In genomic region chrX:6739034-6740008, ce11 we compare ENCODE assay signal across 7 worm cellular contexts.
TF ChIP-seq lines count a peak whose summit lies in the region.

No protein-coding gene starts in this region.

TF ChIP-seq in whole organism, L1 larva, 84 proteins besides CTCF, POLR2A, EP300 and RAD21 (continues in another document):
- no peak for TF ChIP-seq sup-37 (GFP tag; optimal IDR thresholded peaks at IDR 0.05; lab: Kevin White, UChicago)
- TF ChIP-seq ceh-90 (tag; optimal IDR thresholded peaks at IDR 0.05; lab: Kevin White, UChicago), result no peak
- no peak for TF ChIP-seq nhr-76 (tag; optimal IDR thresholded peaks at IDR 0.05; lab: Kevin White, UChicago)
- peak; percentile 59 for TF ChIP-seq tbx-2 (tag; optimal IDR thresholded peaks at IDR 0.05; lab: Kevin White, UChicago)
- TF ChIP-seq F16B12.6 (tag; optimal IDR thresholded peaks at IDR 0.05; lab: Kevin White, UChicago), result no peak
- no peak for TF ChIP-seq nhr-12 (tag; optimal IDR thresholded peaks at IDR 0.05; lab: Kevin White, UChicago)
- TF ChIP-seq hpl-2 (GFP tag; optimal IDR thresholded peaks at IDR 0.05; lab: Kevin White, UChicago), result no peak
- no peak for TF ChIP-seq sptf-1 (tag; optimal IDR thresholded peaks at IDR 0.05; lab: Kevin White, UChicago)
- no peak for TF ChIP-seq pax-3 (tag; optimal IDR thresholded peaks at IDR 0.05; lab: Kevin White, UChicago)
- TF ChIP-seq mep-1 (tag; optimal IDR thresholded peaks at IDR 0.05; lab: Kevin White, UChicago), result peak; percentile 48
- TF ChIP-seq fos-1 (tag; optimal IDR thresholded peaks at IDR 0.05; lab: Kevin White, UChicago), result no peak
- peak in 1 of 2 experiments; percentile 56 for TF ChIP-seq lin-35 (GFP tag; optimal IDR thresholded peaks at IDR 0.05; lab: Kevin White, UChicago)
- TF ChIP-seq lsy-2 (tag; optimal IDR thresholded peaks at IDR 0.05; lab: Kevin White, UChicago), result peak; percentile 18 to 43
- TF ChIP-seq ama-1 (optimal IDR thresholded peaks at IDR 0.05; lab: Kevin White, UChicago), result no peak

TF ChIP-seq in whole organism, L2 larva, 48 proteins besides CTCF, POLR2A, EP300 and RAD21 (continues in another document):
- TF ChIP-seq sem-4 (tag; optimal IDR thresholded peaks at IDR 0.05; lab: Kevin White, UChicago), result no peak
- no peak for TF ChIP-seq aly-2 (tag; optimal IDR thresholded peaks at IDR 0.05; lab: Kevin White, UChicago)
- peak; percentile 38 for TF ChIP-seq zag-1 (tag; optimal IDR thresholded peaks at IDR 0.05; lab: Kevin White, UChicago)
- TF ChIP-seq nhr-25 (tag; optimal IDR thresholded peaks at IDR 0.05; lab: Kevin White, UChicago), result peak; percentile 97
- TF ChIP-seq nhr-77 (tag; optimal IDR thresholded peaks at IDR 0.05; lab: Kevin White, UChicago), result no peak
- TF ChIP-seq nhr-10 (tag; optimal IDR thresholded peaks at IDR 0.05; lab: Kevin White, UChicago), result no peak
- TF ChIP-seq unc-39 (tag; optimal IDR thresholded peaks at IDR 0.05; lab: Kevin White, UChicago), result no peak
- no peak for TF ChIP-seq skn-1 (tag; optimal IDR thresholded peaks at IDR 0.05; lab: Kevin White, UChicago)
- no peak for TF ChIP-seq nhr-237 (tag; optimal IDR thresholded peaks at IDR 0.05; lab: Kevin White, UChicago)
- no peak for TF ChIP-seq elt-1 (tag; optimal IDR thresholded peaks at IDR 0.05; lab: Kevin White, UChicago)
- TF ChIP-seq ZK546.5 (tag; optimal IDR thresholded peaks at IDR 0.05; lab: Kevin White, UChicago), result no peak
- TF ChIP-seq mab-5 (tag; optimal IDR thresholded peaks at IDR 0.05; lab: Kevin White, UChicago), result no peak
- TF ChIP-seq lin-39 (tag; optimal IDR thresholded peaks at IDR 0.05; lab: Kevin White, UChicago), result no peak
- no peak for TF ChIP-seq mbf-1 (tag; optimal IDR thresholded peaks at IDR 0.05; lab: Kevin White, UChicago)

TF ChIP-seq in whole organism, L3 larva, 47 proteins besides CTCF, POLR2A, EP300 and RAD21 (continues in another document):
- peak; percentile 89 for TF ChIP-seq nhr-25 (tag; optimal IDR thresholded peaks at IDR 0.05; lab: Kevin White, UChicago)
- no peak for TF ChIP-seq egl-27 (tag; optimal IDR thresholded peaks at IDR 0.05; lab: Kevin White, UChicago)
- peak; percentile 76 for TF ChIP-seq elt-2 (tag; optimal IDR thresholded peaks at IDR 0.05; lab: Kevin White, UChicago)
- TF ChIP-seq fkh-10 (GFP tag; optimal IDR thresholded peaks at IDR 0.05; lab: Kevin White, UChicago), result no peak
- TF ChIP-seq nhr-237 (tag; optimal IDR thresholded peaks at IDR 0.05; lab: Kevin White, UChicago), result no peak
- TF ChIP-seq ztf-4 (tag; optimal IDR thresholded peaks at IDR 0.05; lab: Kevin White, UChicago), result no peak
- no peak for TF ChIP-seq nhr-12 (tag; optimal IDR thresholded peaks at IDR 0.05; lab: Kevin White, UChicago)
- TF ChIP-seq fos-1 (tag; optimal IDR thresholded peaks at IDR 0.05; lab: Kevin White, UChicago), result no peak
- no peak for TF ChIP-seq aly-2 (tag; optimal IDR thresholded peaks at IDR 0.05; lab: Kevin White, UChicago)
- TF ChIP-seq elt-1 (tag; optimal IDR thresholded peaks at IDR 0.05; lab: Kevin White, UChicago), result no peak
- no peak for TF ChIP-seq ZK546.5 (tag; optimal IDR thresholded peaks at IDR 0.05; lab: Kevin White, UChicago)
- TF ChIP-seq tbx-2 (tag; optimal IDR thresholded peaks at IDR 0.05; lab: Kevin White, UChicago), result no peak
- peak; percentile 21 for TF ChIP-seq lin-39 (tag; optimal IDR thresholded peaks at IDR 0.05; lab: Kevin White, UChicago)
- TF ChIP-seq egl-5 (tag; optimal IDR thresholded peaks at IDR 0.05; lab: Kevin White, UChicago), result peak; percentile 60

TF ChIP-seq in whole organism, L4 larva, 104 proteins besides CTCF, POLR2A, EP300 and RAD21 (continues in another document):
- TF ChIP-seq F37D6.2 (tag; optimal IDR thresholded peaks at IDR 0.05; lab: Kevin White, UChicago) (no peak), nhr-11 (tag; optimal IDR thresholded peaks at IDR 0.05; lab: Kevin White, UChicago) (peak; percentile 34), snpc-1.2 (GFP tag; IDR thresholded peaks at IDR 0.05; lab: Robert Waterston, UW) (no peak), ctbp-1 (GFP tag; IDR thresholded peaks at IDR 0.05; lab: Robert Waterston, UW) (0 out of 2 replicates have a peak, but pooled peaks have one; percentile 49), dve-1 (tag; optimal IDR thresholded peaks at IDR 0.05; lab: Kevin White, UChicago; ENCODE audit: insufficient read depth) (peak; percentile 61), zip-2 (tag; optimal IDR thresholded peaks at IDR 0.05; lab: Kevin White, UChicago) (peak; percentile 42), F49E8.2 (tag; optimal IDR thresholded peaks at IDR 0.05; lab: Kevin White, UChicago; ENCODE audit: borderline replicate concordance) (no peak), lsy-2 (tag; optimal IDR thresholded peaks at IDR 0.05; lab: Kevin White, UChicago) (peak in 1 of 2 experiments; percentile 42), set-16 (GFP tag; IDR thresholded peaks at IDR 0.05; lab: Robert Waterston, UW) (no peak), aha-1 (tag; lab: Kevin White, UChicago) (peak; percentile 95), pqm-1 (tag; optimal IDR thresholded peaks at IDR 0.05; lab: Kevin White, UChicago) (peak; percentile 4), nhr-6 (tag; optimal IDR thresholded peaks at IDR 0.05; lab: Kevin White, UChicago) (no peak), ceh-28 (tag; optimal IDR thresholded peaks at IDR 0.05; lab: Kevin White, UChicago) (no peak), F26F4.8 (GFP tag; conservative IDR thresholded peaks at IDR 0.05; lab: Robert Waterston, UW) (no peak)

TF ChIP-seq in whole organism, late embryonic, 69 proteins besides CTCF, POLR2A, EP300 and RAD21:
- TF ChIP-seq unc-42 (tag; optimal IDR thresholded peaks at IDR 0.05; lab: Kevin White, UChicago) (peak; percentile 74), T23F11.4 (GFP tag; optimal IDR thresholded peaks at IDR 0.05; lab: Kevin White, UChicago) (no peak), hlh-30 (tag; optimal IDR thresholded peaks at IDR 0.05; lab: Kevin White, UChicago; ENCODE audit: insufficient read depth) (peak; percentile 6)

TF ChIP-seq in whole organism, mixed stage, embryonic, 35 proteins besides CTCF, POLR2A, EP300 and RAD21:
- no peak for TF ChIP-seq ham-2 (GFP tag; optimal IDR thresholded peaks at IDR 0.05; lab: Kevin White, UChicago)
- peak; percentile 70 for TF ChIP-seq ces-1 (GFP tag; optimal IDR thresholded peaks at IDR 0.05; lab: Kevin White, UChicago)
- no peak for TF ChIP-seq nhr-28 (tag; optimal IDR thresholded peaks at IDR 0.05; lab: Kevin White, UChicago)
- no peak for TF ChIP-seq nhr-76 (tag; optimal IDR thresholded peaks at IDR 0.05; lab: Kevin White, UChicago)
- no peak for TF ChIP-seq mab-5 (tag; optimal IDR thresholded peaks at IDR 0.05; lab: Kevin White, UChicago)
- TF ChIP-seq nhr-12 (tag; optimal IDR thresholded peaks at IDR 0.05; lab: Kevin White, UChicago), result no peak

TF ChIP-seq in whole organism, young adult, 124 proteins besides CTCF, POLR2A, EP300 and RAD21 (continues in another document):
- no peak for TF ChIP-seq hlh-12 (tag; optimal IDR thresholded peaks at IDR 0.05; lab: Kevin White, UChicago)
- 0 out of 2 replicates have a peak, but pooled peaks have one; percentile 51 for TF ChIP-seq F37B4.10 (GFP tag; IDR thresholded peaks at IDR 0.05; lab: Robert Waterston, UW)
- no peak for TF ChIP-seq B0261.1 (tag; optimal IDR thresholded peaks at IDR 0.05; lab: Kevin White, UChicago)
- no peak for TF ChIP-seq sea-2 (GFP tag; IDR thresholded peaks at IDR 0.05; lab: Robert Waterston, UW)
- no peak for TF ChIP-seq snpc-1.3 (tag; optimal IDR thresholded peaks at IDR 0.05; lab: Kevin White, UChicago; ENCODE audit: insufficient read depth)
- no peak for TF ChIP-seq F55B11.4 (tag; optimal IDR thresholded peaks at IDR 0.05; lab: Kevin White, UChicago; ENCODE audit: borderline replicate concordance, insufficient read depth)
- TF ChIP-seq ceh-40 (GFP tag; IDR thresholded peaks at IDR 0.05; lab: Robert Waterston, UW), result no peak
- no peak for TF ChIP-seq mel-28 (tag; optimal IDR thresholded peaks at IDR 0.05; lab: Kevin White, UChicago; ENCODE audit: borderline replicate concordance)
- no peak for TF ChIP-seq F33H1.4 (GFP tag; IDR thresholded peaks at IDR 0.05; lab: Robert Waterston, UW)
- peak; percentile 62 for TF ChIP-seq somi-1 (GFP tag; optimal IDR thresholded peaks at IDR 0.05; lab: Kevin White, UChicago)
- no peak for TF ChIP-seq lsl-1 (GFP tag; optimal IDR thresholded peaks at IDR 0.05; lab: Kevin White, UChicago)
- no peak for TF ChIP-seq K11D2.4 (GFP tag; IDR thresholded peaks at IDR 0.05; lab: Robert Waterston, UW)
- no peak for TF ChIP-seq cebp-1 (GFP tag; IDR thresholded peaks at IDR 0.05; lab: Robert Waterston, UW)
- TF ChIP-seq cebp-1 (tag; optimal IDR thresholded peaks at IDR 0.05; lab: Kevin White, UChicago), result peak; percentile 31
- no peak for TF ChIP-seq akir-1 (GFP tag; optimal IDR thresholded peaks at IDR 0.05; lab: Kevin White, UChicago)
- no peak for TF ChIP-seq C17E4.6 (GFP tag; IDR thresholded peaks at IDR 0.05; lab: Robert Waterston, UW)
- TF ChIP-seq T26A5.8 (tag; optimal IDR thresholded peaks at IDR 0.05; lab: Kevin White, UChicago), result no peak
- no peak for TF ChIP-seq xnd-1 (tag; optimal IDR thresholded peaks at IDR 0.05; lab: Kevin White, UChicago)
- no peak for TF ChIP-seq ceh-58 (GFP tag; IDR thresholded peaks at IDR 0.05; lab: Robert Waterston, UW)
- no peak for TF ChIP-seq unc-130 (GFP tag; optimal IDR thresholded peaks at IDR 0.05; lab: Kevin White, UChicago)
- TF ChIP-seq dpff-1 (tag; optimal IDR thresholded peaks at IDR 0.05; lab: Kevin White, UChicago), result no peak
- TF ChIP-seq snpc-4 (GFP tag; optimal IDR thresholded peaks at IDR 0.05; lab: Kevin White, UChicago), result no peak
- TF ChIP-seq snpc-4 (tag; optimal IDR thresholded peaks at IDR 0.05; lab: Kevin White, UChicago), result no peak
- TF ChIP-seq dox-1 (GFP tag; IDR thresholded peaks at IDR 0.05; lab: Robert Waterston, UW), result 0 out of 2 replicates have a peak, but pooled peaks have one; percentile 10
- no peak for TF ChIP-seq ceh-91 (GFP tag; IDR thresholded peaks at IDR 0.05; lab: Robert Waterston, UW)
- TF ChIP-seq B0336.3 (GFP tag; IDR thresholded peaks at IDR 0.05; lab: Robert Waterston, UW), result no peak
- TF ChIP-seq attf-6 (GFP tag; IDR thresholded peaks at IDR 0.05; lab: Robert Waterston, UW), result no peak
- TF ChIP-seq aptf-2 (GFP tag; conservative IDR thresholded peaks at IDR 0.05; lab: Robert Waterston, UW), result no peak
- no peak for TF ChIP-seq ceh-27 (GFP tag; optimal IDR thresholded peaks at IDR 0.05; lab: Kevin White, UChicago)
- peak; percentile 51 for TF ChIP-seq ztf-26 (tag; optimal IDR thresholded peaks at IDR 0.05; lab: Kevin White, UChicago)
- no peak for TF ChIP-seq nhr-27 (tag; optimal IDR thresholded peaks at IDR 0.05; lab: Kevin White, UChicago)
- TF ChIP-seq hrde-1 (tag; optimal IDR thresholded peaks at IDR 0.05; lab: Kevin White, UChicago; ENCODE audit: borderline replicate concordance), result no peak
- 0 out of 2 replicates have a peak, but pooled peaks have one; percentile 12 for TF ChIP-seq mcd-1 (GFP tag; IDR thresholded peaks at IDR 0.05; lab: Robert Waterston, UW)
- TF ChIP-seq nfyb-1 (GFP tag; IDR thresholded peaks at IDR 0.05; lab: Robert Waterston, UW), result no peak
- no peak for TF ChIP-seq ets-4 (GFP tag; optimal IDR thresholded peaks at IDR 0.05; lab: Kevin White, UChicago)
- TF ChIP-seq attf-5 (GFP tag; optimal IDR thresholded peaks at IDR 0.05; lab: Kevin White, UChicago), result no peak
